Worm (Caenorhabditis elegans): Measurements from ENCODE around the gene F16G10.3.

Gene F16G10.3

DNA sequence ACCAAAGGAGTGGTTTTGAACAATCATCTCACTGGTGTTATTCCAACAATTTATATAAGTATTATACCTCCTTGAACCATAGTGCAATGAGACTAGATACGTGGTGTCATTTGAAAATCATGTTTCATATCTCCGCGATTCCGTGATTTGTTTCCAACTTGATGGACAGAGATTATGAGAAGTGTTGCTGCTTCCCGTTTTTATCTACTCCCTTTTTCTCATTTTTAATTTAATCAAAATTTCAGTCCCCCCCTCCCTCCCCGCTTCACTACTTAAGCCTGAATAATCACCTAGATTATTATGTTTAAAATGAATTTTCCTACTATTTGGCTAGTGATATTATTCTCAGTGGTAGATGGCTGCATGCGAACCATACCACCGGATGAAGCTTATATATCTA lies at the start of gene F16G10.3:
Gene F16G10.3, plus strand, starts transcription at position 301 of the 400 bp plus-strand sequence.
- TF ChIP-seq unc-62 (GFP tag; optimal IDR thresholded peaks at IDR 0.05): no peak

DNA sequence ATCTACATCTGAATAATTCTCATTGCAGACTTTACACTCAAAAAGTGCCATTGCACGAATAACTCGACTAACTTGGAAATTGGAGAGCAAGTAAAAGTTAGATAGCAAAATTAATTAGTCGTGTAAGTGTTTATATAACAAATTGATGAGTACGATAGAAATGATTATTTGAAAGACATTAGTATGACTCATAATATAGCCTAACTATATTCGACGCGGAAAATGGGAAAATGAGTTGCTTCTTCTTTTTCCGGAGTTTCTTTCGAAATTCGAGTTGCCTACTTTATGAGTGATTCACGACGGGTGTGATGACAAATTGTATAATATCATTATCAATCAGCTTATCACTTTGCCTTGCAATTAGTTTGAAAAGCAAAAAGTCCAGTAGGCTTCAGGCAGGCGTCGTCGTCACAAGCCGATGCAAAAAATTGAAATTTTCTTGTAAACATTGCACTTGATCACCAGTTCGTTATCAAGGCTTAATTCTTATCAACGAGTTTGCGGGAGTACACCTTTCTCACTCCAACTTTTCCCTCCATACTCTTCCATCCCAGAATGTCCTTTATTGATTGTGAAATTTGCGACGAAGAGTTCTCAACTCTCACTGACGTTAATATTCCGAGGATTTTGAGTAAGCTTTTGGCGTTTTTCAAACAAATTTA lies 49.2 kb upstream of the F16G10.3 start, which contains the start of the genes ZK1240.6 and ZK1240.2:
Gene ZK1240.6, minus strand, starts transcription at position 51 of the 662 bp plus-strand sequence.
Gene ZK1240.2, plus strand, starts transcription at position 520 of the 662 bp plus-strand sequence.
- no peak for TF ChIP-seq unc-62 (GFP tag; optimal IDR thresholded peaks at IDR 0.05)

DNA sequence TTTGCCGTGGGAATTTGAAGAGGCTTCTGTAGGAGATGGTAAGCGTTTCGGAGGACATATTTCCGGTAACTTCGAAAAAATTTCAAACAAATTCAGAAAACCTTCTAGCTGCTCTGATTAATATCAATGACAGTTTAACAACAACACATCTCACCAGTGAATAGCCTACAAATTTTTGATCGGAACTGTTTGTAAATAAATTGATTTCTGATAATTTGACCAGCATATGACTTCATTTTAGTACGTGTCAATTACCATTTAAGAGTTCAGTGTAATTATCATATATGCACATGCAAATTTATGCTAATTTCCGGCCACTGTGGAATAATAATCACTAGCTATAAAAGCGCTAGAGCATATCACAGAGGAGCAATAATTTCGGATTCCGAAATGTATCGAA lies 47.2 kb upstream of the F16G10.3 start, which contains the start of gene ZK1240.11:
Gene ZK1240.11, plus strand, starts transcription at position 301 of the 400 bp plus-strand sequence.
- TF ChIP-seq unc-62 (GFP tag; optimal IDR thresholded peaks at IDR 0.05): no peak

DNA sequence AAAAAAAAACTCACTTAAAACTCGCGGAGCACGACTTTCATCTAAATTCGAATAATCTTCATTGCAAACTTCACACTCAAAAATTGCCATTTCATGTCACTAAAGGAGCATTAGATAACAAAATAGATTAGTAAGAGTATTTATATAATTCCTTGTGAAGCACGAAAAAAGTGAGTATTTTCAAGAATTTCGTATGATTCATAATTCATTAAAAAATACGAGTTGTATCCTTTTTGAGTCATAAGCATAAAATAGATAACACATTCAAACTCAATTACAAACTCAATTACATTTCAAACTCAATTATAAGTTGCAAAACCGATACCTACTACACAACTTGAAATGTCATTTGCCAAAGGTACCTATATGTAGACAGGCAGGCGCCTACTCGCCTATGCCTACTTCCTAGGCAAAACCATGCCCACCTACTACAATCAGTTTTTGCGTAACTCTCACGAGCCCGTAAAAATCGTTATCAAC lies 43.2 kb upstream of the F16G10.3 start, which contains the start of the genes ZK1240.8 and ZK1240.1:
Gene ZK1240.8, minus strand, starts transcription at position 101 of the 480 bp plus-strand sequence.
Gene ZK1240.1, plus strand, starts transcription at position 430 of the 480 bp plus-strand sequence.
- TF ChIP-seq unc-62 (GFP tag; optimal IDR thresholded peaks at IDR 0.05): no peak

- no peak for TF ChIP-seq unc-62 (GFP tag; optimal IDR thresholded peaks at IDR 0.05)
Measured at ce11 chrII:2330462-2330861, 41.7 kb upstream of the F16G10.3 start.

DNA sequence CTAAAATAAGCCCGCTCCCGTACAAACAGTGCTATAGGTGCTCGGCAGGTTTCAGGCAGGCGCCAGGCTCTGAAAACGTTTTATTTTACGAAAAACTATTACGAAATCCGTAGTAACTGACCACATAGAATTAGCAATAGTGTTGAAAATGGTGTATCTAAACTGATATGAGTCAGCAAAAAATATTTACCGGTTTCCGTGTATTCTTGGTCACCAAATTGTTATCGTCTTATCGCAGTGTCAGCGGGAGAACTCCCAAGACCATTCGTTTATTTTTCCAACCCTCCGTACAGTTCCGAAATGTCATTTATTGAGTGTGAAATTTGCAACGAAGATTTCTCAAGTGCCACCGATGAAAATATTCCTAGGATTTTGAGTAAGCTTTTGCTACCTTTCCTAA lies 40.0 kb upstream of the F16G10.3 start, which contains the start of gene F43C11.8:
Gene F43C11.8, plus strand, starts transcription at position 301 of the 400 bp plus-strand sequence.
- TF ChIP-seq unc-62 (GFP tag; optimal IDR thresholded peaks at IDR 0.05): no peak

- TF ChIP-seq unc-62 (GFP tag; optimal IDR thresholded peaks at IDR 0.05): no peak
Measured at ce11 chrII:2335572-2335971, 36.6 kb upstream of the F16G10.3 start, which contains the start of gene F43C11.7. Gene F43C11.7, plus strand, starts transcription at chrII:2335897.

DNA sequence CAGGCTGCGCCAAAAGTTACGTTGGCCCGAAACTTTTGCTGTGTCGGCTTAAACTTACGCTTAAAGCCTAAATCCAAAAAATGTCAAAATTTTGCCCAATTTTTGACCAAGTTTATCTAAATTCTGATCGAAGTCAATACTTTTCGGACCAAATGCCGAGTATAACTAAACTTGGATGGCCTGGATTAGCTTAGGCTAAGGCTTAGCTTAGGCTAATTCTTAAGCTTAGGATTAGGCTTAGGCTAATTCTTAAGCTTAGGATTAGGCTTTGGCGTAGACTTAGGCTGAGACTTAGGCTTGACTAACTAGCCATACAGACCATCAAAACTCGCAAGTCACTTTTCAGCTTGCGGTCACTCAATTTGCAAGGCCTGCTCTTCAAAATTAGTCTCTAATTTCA lies 36.0 kb upstream of the F16G10.3 start:
- TF ChIP-seq unc-62 (GFP tag; optimal IDR thresholded peaks at IDR 0.05): no peak

DNA sequence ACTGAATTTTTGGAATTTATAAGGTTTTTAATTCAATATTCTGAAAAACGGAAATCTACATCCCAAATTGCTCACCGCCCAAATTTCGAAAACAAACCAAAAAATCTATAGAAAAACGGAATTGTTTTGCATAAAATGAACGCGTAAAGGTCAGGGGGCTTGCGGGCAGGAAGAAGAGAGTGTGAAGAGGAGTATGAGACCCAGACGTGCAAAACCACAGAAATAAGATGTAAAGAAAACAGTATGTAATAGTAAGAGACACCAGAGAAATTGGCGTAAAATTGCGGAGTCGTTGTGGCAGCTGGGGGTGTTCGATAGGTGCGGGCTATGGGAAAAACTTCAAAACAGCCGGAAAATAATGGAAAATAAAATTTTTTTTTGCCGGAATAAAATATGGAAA lies 31.2 kb upstream of the F16G10.3 start:
- TF ChIP-seq unc-62 (GFP tag; optimal IDR thresholded peaks at IDR 0.05): no peak

ce11 chrII:2341515-2341914 lies 30.7 kb upstream of the F16G10.3 start, which contains the start of gene enri-1:
Gene enri-1, minus strand, starts transcription at chrII:2341615.
- no peak for TF ChIP-seq unc-62 (GFP tag; optimal IDR thresholded peaks at IDR 0.05)

- no peak for TF ChIP-seq unc-62 (GFP tag; optimal IDR thresholded peaks at IDR 0.05)
Measured at ce11 chrII:2342004-2342479, 30.1 kb upstream of the F16G10.3 start, which contains the start of gene F43C11.6. Gene F43C11.6, plus strand, starts transcription at chrII:2342429.

ce11 chrII:2346672-2347071 lies 25.5 kb upstream of the F16G10.3 start, which contains the start of gene F43C11.4:
Gene F43C11.4, plus strand, starts transcription at chrII:2346972.
- no peak for TF ChIP-seq unc-62 (GFP tag; optimal IDR thresholded peaks at IDR 0.05)

- no peak for TF ChIP-seq unc-62 (GFP tag; optimal IDR thresholded peaks at IDR 0.05)
Measured at ce11 chrII:2352546-2352945, 19.6 kb upstream of the F16G10.3 start, which contains the start of gene F43C11.10. Gene F43C11.10, minus strand, starts transcription at chrII:2352646.

ce11 chrII:2353012-2353411 lies 19.2 kb upstream of the F16G10.3 start, which contains the start of gene F43C11.3:
Gene F43C11.3, plus strand, starts transcription at chrII:2353312.
- TF ChIP-seq unc-62 (GFP tag; optimal IDR thresholded peaks at IDR 0.05): no peak

- TF ChIP-seq unc-62 (GFP tag; optimal IDR thresholded peaks at IDR 0.05): no peak
Measured at ce11 chrII:2354476-2354875, 17.7 kb upstream of the F16G10.3 start, which contains the start of gene F43C11.2. Gene F43C11.2, plus strand, starts transcription at chrII:2354776.

DNA sequence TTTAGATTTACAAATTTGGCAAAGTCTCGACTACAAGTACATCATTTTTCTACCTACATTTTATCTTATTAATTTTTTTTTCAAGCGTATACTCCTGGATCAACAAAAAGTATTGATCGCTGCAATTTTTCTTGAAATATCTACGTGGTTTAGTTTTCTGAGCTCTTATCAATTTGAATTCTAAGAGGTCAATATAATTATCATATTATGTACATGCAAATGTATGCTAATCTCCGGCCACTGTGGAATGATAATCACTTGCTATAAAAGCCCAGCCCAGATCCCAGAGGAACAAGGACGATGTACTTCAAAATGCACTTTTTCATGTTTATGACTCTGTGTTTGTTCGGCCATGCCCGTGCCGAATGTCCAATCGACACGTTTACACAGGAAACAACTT lies 15.4 kb upstream of the F16G10.3 start, which contains the start of gene F43C11.1:
Gene F43C11.1, plus strand, starts transcription at position 301 of the 400 bp plus-strand sequence.
- no peak for TF ChIP-seq unc-62 (GFP tag; optimal IDR thresholded peaks at IDR 0.05)
